Fruit fly (Drosophila melanogaster): ENCODE results near the gene Atg17.
A peak's percentile ranks its signal among the peaks of the same experiment; 100 is the strongest.

The Atg17 gene

DNA sequence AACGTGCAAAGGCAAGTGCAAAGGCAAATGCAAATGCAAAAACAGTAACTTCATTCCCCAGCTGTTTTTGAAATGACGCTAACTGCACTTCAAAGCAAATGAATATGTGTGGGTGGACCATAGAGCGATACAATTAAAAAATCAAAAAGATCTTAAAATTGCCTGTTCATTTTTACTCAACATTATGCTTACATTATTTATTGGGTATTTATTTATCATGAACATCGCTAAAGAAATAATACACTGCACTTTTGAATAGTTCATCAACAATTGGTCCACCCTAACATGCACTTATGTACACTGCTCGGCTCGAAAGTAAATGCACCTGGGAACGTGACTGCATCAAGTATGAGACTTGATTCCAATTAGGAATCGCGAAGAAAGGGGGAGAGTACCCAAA, 24.9 kb downstream of the Atg17 start:
- peak; percentile 12 for TF ChIP-seq CG8388 (GFP tag; optimal IDR thresholded peaks at IDR 0.05)
- peak; percentile 2 for TF ChIP-seq CG10979 (tag; optimal IDR thresholded peaks at IDR 0.05)
- peak; percentile 12 for TF ChIP-seq Asciz (GFP tag; optimal IDR thresholded peaks at IDR 0.05)
- peak; percentile 27 for TF ChIP-seq CG2712 (tag; optimal IDR thresholded peaks at IDR 0.05)
- TF ChIP-seq CG2678 (tag; optimal IDR thresholded peaks at IDR 0.05) = no peak
- no peak for TF ChIP-seq GATAe (GFP tag; conservative IDR thresholded peaks at IDR 0.05)
- peak; percentile 29 for TF ChIP-seq CG18262 (tag; optimal IDR thresholded peaks at IDR 0.05)
- TF ChIP-seq Drgx (GFP tag; IDR thresholded peaks at IDR 0.05) = peak; percentile 83
- peak; percentile 43 for TF ChIP-seq Sox102F (GFP tag; optimal IDR thresholded peaks at IDR 0.05)
- no peak for TF ChIP-seq Ssrp (tag; optimal IDR thresholded peaks at IDR 0.05)
- peak; percentile 20 for TF ChIP-seq phol (tag; optimal IDR thresholded peaks at IDR 0.05)
- TF ChIP-seq HmgD (GFP tag; optimal IDR thresholded peaks at IDR 0.05) = no peak
- peak; percentile 24 for TF ChIP-seq unpg (GFP tag; optimal IDR thresholded peaks at IDR 0.05)
- TF ChIP-seq CG4424 (GFP tag; optimal IDR thresholded peaks at IDR 0.05) = peak; percentile 1
- peak; percentile 49 for TF ChIP-seq Blimp-1 (GFP tag; optimal IDR thresholded peaks at IDR 0.05)
- peak in 1 of 2 experiments; percentile 9 for TF ChIP-seq Hr51 (GFP tag; optimal IDR thresholded peaks at IDR 0.05)
- 0 out of 2 replicates have a peak, but pooled peaks have one; percentile 9 for TF ChIP-seq Awh (GFP tag; IDR thresholded peaks at IDR 0.05)
- TF ChIP-seq ranshi (GFP tag; IDR thresholded peaks at IDR 0.05) = 0 out of 2 replicates have a peak, but pooled peaks have one; percentile 12
- TF ChIP-seq Max (GFP tag; optimal IDR thresholded peaks at IDR 0.05) = no peak
- TF ChIP-seq da (GFP tag; optimal IDR thresholded peaks at IDR 0.05) = no peak
- peak in 1 of 2 experiments; percentile 10 for TF ChIP-seq bsh (GFP tag; optimal IDR thresholded peaks at IDR 0.05)
- TF ChIP-seq ci (GFP tag; IDR thresholded peaks at IDR 0.05) = peak; percentile 58; the same call in 1 of the 3 replicates
- peak; percentile 52 for TF ChIP-seq CG1603 (tag; optimal IDR thresholded peaks at IDR 0.05)
- TF ChIP-seq Xrp1 (GFP tag; IDR thresholded peaks at IDR 0.05) = 0 out of 2 replicates have a peak, but pooled peaks have one; percentile 28
- peak; percentile 28 for TF ChIP-seq CG11504 (tag; optimal IDR thresholded peaks at IDR 0.05)
- TF ChIP-seq CG17385 (GFP tag; optimal IDR thresholded peaks at IDR 0.05) = no peak
- TF ChIP-seq ATbp (GFP tag; optimal IDR thresholded peaks at IDR 0.05) = peak; percentile 5
- TF ChIP-seq CG6254 (GFP tag; optimal IDR thresholded peaks at IDR 0.05) = peak; percentile 25

DNA sequence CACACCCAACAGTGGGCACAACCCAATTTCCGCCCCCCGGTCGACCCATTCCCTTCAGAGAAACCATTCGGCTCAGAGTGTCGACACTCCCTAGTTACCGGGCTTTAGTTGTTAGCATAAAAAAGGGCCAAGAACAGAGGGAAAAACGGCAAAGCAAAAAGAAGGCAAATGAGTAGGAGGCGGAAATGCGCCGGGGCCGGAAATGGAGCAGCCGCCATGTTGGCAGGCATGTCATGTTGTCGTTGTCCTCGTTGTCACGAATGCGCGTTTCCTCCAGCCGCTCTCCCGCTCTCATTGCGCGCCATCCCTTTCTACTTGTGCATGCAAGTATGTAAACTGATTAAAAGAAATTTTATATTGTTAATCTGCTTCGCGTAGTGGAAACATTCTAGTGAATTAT, 26.9 kb downstream of the Atg17 start:
- TF ChIP-seq Meics (GFP tag; optimal IDR thresholded peaks at IDR 0.05) = peak; percentile 6
- TF ChIP-seq CG1792 (GFP tag; optimal IDR thresholded peaks at IDR 0.05) = no peak
- TF ChIP-seq her (GFP tag; optimal IDR thresholded peaks at IDR 0.05) = no peak
- TF ChIP-seq jumu (GFP tag; optimal IDR thresholded peaks at IDR 0.05) = no peak
- no peak for TF ChIP-seq CG18262 (tag; optimal IDR thresholded peaks at IDR 0.05)
- TF ChIP-seq wor (GFP tag; IDR thresholded peaks at IDR 0.05) = no peak
- no peak for TF ChIP-seq maf-S (GFP tag; optimal IDR thresholded peaks at IDR 0.05)
- TF ChIP-seq sisA (GFP tag; IDR thresholded peaks at IDR 0.05) = no peak
- TF ChIP-seq dysf (GFP tag; IDR thresholded peaks at IDR 0.05) = no peak
- peak; percentile 60 for TF ChIP-seq CG13296 (GFP tag; optimal IDR thresholded peaks at IDR 0.05)
- peak; percentile 3 for TF ChIP-seq Sox100B (GFP tag; optimal IDR thresholded peaks at IDR 0.05)
- no peak for TF ChIP-seq TFAM (GFP tag; optimal IDR thresholded peaks at IDR 0.05)
- no peak for TF ChIP-seq slp2 (GFP tag; optimal IDR thresholded peaks at IDR 0.05)
- TF ChIP-seq CG17385 (GFP tag; optimal IDR thresholded peaks at IDR 0.05) = peak; percentile 3
- TF ChIP-seq Fer2 (tag; optimal IDR thresholded peaks at IDR 0.05) = no peak
- TF ChIP-seq CG10267 (tag; optimal IDR thresholded peaks at IDR 0.05) = no peak
- no peak for TF ChIP-seq lov (optimal IDR thresholded peaks at IDR 0.05)
- 0 out of 3 replicates have a peak, but pooled peaks have one; percentile 41 for TF ChIP-seq lov (GFP tag; IDR thresholded peaks at IDR 0.05)
- TF ChIP-seq z (GFP tag; IDR thresholded peaks at IDR 0.05) = no peak
- no peak for TF ChIP-seq CG14710 (tag; optimal IDR thresholded peaks at IDR 0.05)
- TF ChIP-seq esg (GFP tag; conservative IDR thresholded peaks at IDR 0.05) = no peak
- TF ChIP-seq Nf-YA (GFP tag; IDR thresholded peaks at IDR 0.05) = no peak
- no peak for TF ChIP-seq ase (GFP tag; IDR thresholded peaks at IDR 0.05)
- TF ChIP-seq Hmr (GFP tag; optimal IDR thresholded peaks at IDR 0.05) = peak; percentile 35
- no peak for TF ChIP-seq CG12104 (GFP tag; optimal IDR thresholded peaks at IDR 0.05)
